Worm (Caenorhabditis elegans) whole organism, young adult: ENCODE results near the gene enri-2.

Experiments used
- B0261.1 ChIP-seq: sonication (generic microtip); optimal IDR thresholded peaks from 2 replicates; lab custom pipeline; 2016; ENCODE audit warnings: mild to moderate bottlenecking, missing genetic modification characterization, moderate library complexity, missing compliant biosample characterization
- Y56A3A.18 ChIP-seq: fragments of 200-800 bp; sonication (Bioruptor generic); IDR thresholded peaks from 2 replicates; pipeline ENCODE4 v1.3.6; 2022; ENCODE audit warnings: missing genetic modification reagents, missing genetic modification characterization, missing compliant biosample characterization
- Y79H2A.3 ChIP-seq: fragments of 200-800 bp; sonication (Bioruptor generic); conservative IDR thresholded peaks from 2 replicates; pipeline ENCODE4 v1.3.6; 2022; ENCODE audit warnings: missing genetic modification reagents, missing genetic modification characterization, missing compliant biosample characterization
- ZK185.1 ChIP-seq: sonication (generic microtip); optimal IDR thresholded peaks from 2 replicates; lab custom pipeline; 2016; ENCODE audit warnings: mild to moderate bottlenecking, missing genetic modification characterization, missing compliant biosample characterization; ENCODE audit not compliant: poor library complexity, severe bottlenecking
- ama-1 ChIP-seq, 3 experiments: fragments of 150-350 bp in 1 of 3; sonication (generic microtip) in 2 of 3; optimal IDR thresholded peaks; 2 replicates each; lab custom pipeline; 2014 to 2018; ENCODE audit warnings: missing biosample characterization in 2 of 3, missing genetic modification characterization in 2 of 3, missing genetic modification reagents in 2 of 3
- aptf-2 ChIP-seq: fragments of 200-800 bp; sonication (Bioruptor generic); conservative IDR thresholded peaks from 2 replicates; pipeline ENCODE4 v1.3.6; 2022; ENCODE audit warnings: missing genetic modification reagents, missing genetic modification characterization, missing compliant biosample characterization
- attf-3 ChIP-seq: fragments of 200-800 bp; sonication (Bioruptor generic); conservative IDR thresholded peaks from 2 replicates; pipeline ENCODE4 v1.3.6; 2022; ENCODE audit warnings: missing genetic modification reagents, missing genetic modification characterization, missing compliant biosample characterization
- bed-1 ChIP-seq: fragments of 200-800 bp; sonication (Bioruptor generic); IDR thresholded peaks from 2 replicates; pipeline ENCODE4 v1.3.6; 2022; ENCODE audit warnings: missing genetic modification reagents, missing genetic modification characterization, missing compliant biosample characterization
- ceh-100 ChIP-seq: fragments of 200-800 bp; sonication (Bioruptor generic); IDR thresholded peaks from 2 replicates; pipeline ENCODE4 v1.3.6; 2022; ENCODE audit warnings: missing genetic modification reagents, missing genetic modification characterization, missing compliant biosample characterization
- ceh-91 ChIP-seq: fragments of 200-800 bp; sonication (Bioruptor generic); IDR thresholded peaks from 2 replicates; pipeline ENCODE4 v1.3.6; 2022; ENCODE audit warnings: missing genetic modification reagents, missing genetic modification characterization, missing compliant biosample characterization
- egrh-3 ChIP-seq: fragments of 200-800 bp; sonication (Bioruptor generic); IDR thresholded peaks from 2 replicates; pipeline ENCODE4 v1.3.6; 2022; ENCODE audit warnings: missing genetic modification reagents, missing genetic modification characterization, missing compliant biosample characterization
- ets-4 ChIP-seq: fragments of 200-800 bp; sonication (Bioruptor generic); optimal IDR thresholded peaks from 2 replicates; lab custom pipeline; 2018; ENCODE audit warnings: mild to moderate bottlenecking, missing genetic modification characterization, missing compliant biosample characterization
- let-526 ChIP-seq: fragments of 200-800 bp; sonication (Bioruptor generic); IDR thresholded peaks from 2 replicates; pipeline ENCODE4 v1.3.6; 2022; ENCODE audit warnings: missing genetic modification reagents, missing genetic modification characterization, missing compliant biosample characterization
- let-607 ChIP-seq, 2 experiments: fragments of 200-800 bp in 1 of 2; sonication (Bioruptor generic) in 1 of 2; sonication (generic microtip) in 1 of 2; optimal IDR thresholded peaks; 2 replicates each; lab custom pipeline; 2016 to 2018; ENCODE audit warnings: mild to moderate bottlenecking in 2 of 2, missing compliant biosample characterization in 2 of 2, missing genetic modification characterization in 2 of 2, moderate library complexity in 2 of 2, missing genotype in 1 of 2
- lir-1 ChIP-seq: fragments of 200-800 bp; sonication (Bioruptor generic); conservative IDR thresholded peaks from 2 replicates; pipeline ENCODE4 v1.3.6; 2022; ENCODE audit warnings: missing genetic modification reagents, missing genetic modification characterization, missing compliant biosample characterization
- lsy-27 ChIP-seq: sonication (generic microtip); optimal IDR thresholded peaks from 2 replicates; lab custom pipeline; 2017; ENCODE audit warnings: missing genetic modification characterization, mild to moderate bottlenecking, missing compliant biosample characterization, antibody characterized with exemption, missing genotype, borderline replicate concordance; ENCODE audit not compliant: insufficient read depth
- madf-10 ChIP-seq: sonication (generic microtip); optimal IDR thresholded peaks from 2 replicates; lab custom pipeline; 2016; ENCODE audit warnings: mild to moderate bottlenecking, missing genetic modification characterization, missing compliant biosample characterization
- mel-28 ChIP-seq: sonication (generic microtip); optimal IDR thresholded peaks from 2 replicates; lab custom pipeline; 2016; ENCODE audit warnings: borderline replicate concordance, mild to moderate bottlenecking, missing genetic modification characterization, missing compliant biosample characterization
- nhr-90 ChIP-seq: sonication (generic microtip); optimal IDR thresholded peaks from 2 replicates; lab custom pipeline; 2016; ENCODE audit warnings: missing genotype, mild to moderate bottlenecking, missing genetic modification characterization, missing compliant biosample characterization
- pha-4 ChIP-seq: fragments of 150-350 bp; sonication (generic microtip); optimal IDR thresholded peaks from 2 replicates; lab custom pipeline; 2014; ENCODE audit warnings: missing biosample characterization, missing genetic modification reagents, missing genetic modification characterization
- rcor-1 ChIP-seq: fragments of 200-800 bp; sonication (Bioruptor generic); IDR thresholded peaks from 2 replicates; pipeline ENCODE4 v1.3.6; 2022; ENCODE audit warnings: missing genetic modification reagents, missing genetic modification characterization, missing compliant biosample characterization
- rpc-1 ChIP-seq, 2 experiments: fragments of 150-350 bp in 1 of 2; sonication (generic microtip) in 1 of 2; optimal IDR thresholded peaks; 2 replicates each; lab custom pipeline; 2014 to 2018; ENCODE audit warnings: missing biosample characterization in 1 of 2, missing genetic modification characterization in 1 of 2, missing genetic modification reagents in 1 of 2, missing genotype in 1 of 2
- sdz-38 ChIP-seq: sonication (generic microtip); optimal IDR thresholded peaks from 2 replicates; lab custom pipeline; 2016; ENCODE audit warnings: missing genotype, missing genetic modification characterization, missing compliant biosample characterization
- snpc-1.1 ChIP-seq: sonication (generic microtip); optimal IDR thresholded peaks from 2 replicates; lab custom pipeline; 2017; ENCODE audit warnings: missing genetic modification characterization, mild to moderate bottlenecking, missing compliant biosample characterization, antibody characterized with exemption, moderate library complexity, missing genotype, missing genetic modification reagents; ENCODE audit not compliant: insufficient read depth
- snpc-4 ChIP-seq, 5 experiments: fragments of 150-350 bp in 1 of 5; sonication (generic microtip) in 4 of 5; optimal IDR thresholded peaks; 2 replicates each; lab custom pipeline; 2014 to 2018; ENCODE audit warnings: missing genetic modification characterization in 5 of 5, missing biosample characterization in 3 of 5, antibody characterized with exemption in 2 of 5, mild to moderate bottlenecking in 2 of 5, missing compliant biosample characterization in 2 of 5, missing genotype in 2 of 5, moderate library complexity in 2 of 5, missing genetic modification reagents in 1 of 5
- tlf-1 ChIP-seq: fragments of 200-800 bp; sonication (Bioruptor generic); optimal IDR thresholded peaks from 2 replicates; lab custom pipeline; 2018; ENCODE audit warnings: mild to moderate bottlenecking, missing genetic modification characterization, missing compliant biosample characterization
- zfh-2 ChIP-seq: fragments of 200-800 bp; sonication (Bioruptor generic); conservative IDR thresholded peaks from 2 replicates; pipeline ENCODE4 v1.3.6; 2022; ENCODE audit warnings: missing genetic modification reagents, missing genetic modification characterization, missing compliant biosample characterization
- ztf-18 ChIP-seq: sonication (generic microtip); optimal IDR thresholded peaks from 2 replicates; lab custom pipeline; 2016; ENCODE audit warnings: missing genotype, mild to moderate bottlenecking, missing genetic modification characterization, missing compliant biosample characterization
- ztf-3 ChIP-seq: fragments of 200-800 bp; sonication (Bioruptor generic); optimal IDR thresholded peaks from 2 replicates; lab custom pipeline; 2018; ENCODE audit warnings: mild to moderate bottlenecking, missing genetic modification characterization, missing compliant biosample characterization
- ztf-6 ChIP-seq: fragments of 200-800 bp; sonication (Bioruptor generic); IDR thresholded peaks from 2 replicates; pipeline ENCODE4 v1.3.6; 2022; ENCODE audit warnings: missing genetic modification reagents, missing genetic modification characterization, missing compliant biosample characterization

The enri-2 gene

DNA sequence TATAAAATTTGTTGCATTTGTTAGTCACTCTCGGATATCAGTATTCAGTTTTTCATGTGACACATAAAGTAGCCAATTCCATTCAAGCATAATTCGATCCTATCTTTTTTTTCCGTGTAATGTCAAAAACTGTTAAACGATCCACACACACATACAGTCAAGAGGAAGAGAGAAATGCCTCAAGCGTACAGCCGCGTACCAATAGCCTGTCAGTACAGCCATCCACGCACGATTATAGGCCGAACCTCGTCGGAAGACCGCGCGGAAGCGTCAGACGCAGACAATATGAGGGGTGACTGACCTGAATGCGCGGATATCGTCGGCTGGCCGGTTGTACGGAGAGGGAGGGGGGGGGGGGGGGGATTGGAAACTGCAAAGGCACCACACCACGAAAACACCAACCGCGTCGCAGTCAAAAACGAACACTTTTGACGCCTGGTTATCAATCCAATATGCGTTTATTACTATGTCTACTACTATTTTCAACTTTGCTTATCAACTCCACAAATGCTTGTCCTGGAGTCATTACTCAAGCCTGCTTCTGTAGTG is 32.0 kb downstream of the enri-2 start, which contains the start of gene let-4:
let-4 (plus strand) TSS at position 357 of the 549 bp plus-strand sequence.
- TF ChIP-seq egrh-3 (GFP tag; lab: Robert Waterston, UW) (peak; percentile 55; the same call in 1 of the 2 replicates), nhr-90 (tag; lab: Kevin White, UChicago) (no peak), zfh-2 (GFP tag; lab: Robert Waterston, UW) (peak; percentile 80), ets-4 (GFP tag; lab: Kevin White, UChicago) (no peak), attf-3 (GFP tag; lab: Robert Waterston, UW) (no peak), madf-10 (tag; lab: Kevin White, UChicago) (no peak), ztf-6 (no peak), Y79H2A.3 (GFP tag; lab: Robert Waterston, UW) (no peak), lsy-27 (tag; lab: Kevin White, UChicago) (no peak), ztf-18 (tag; lab: Kevin White, UChicago) (no peak), ZK185.1 (tag; lab: Kevin White, UChicago) (no peak), Y56A3A.18 (GFP tag; lab: Robert Waterston, UW) (no peak), rpc-1 (optimal IDR thresholded peaks at IDR 0.05; lab: Kevin White, UChicago) (no peak), rpc-1 (tag; optimal IDR thresholded peaks at IDR 0.05; lab: Kevin White, UChicago) (no peak)

DNA sequence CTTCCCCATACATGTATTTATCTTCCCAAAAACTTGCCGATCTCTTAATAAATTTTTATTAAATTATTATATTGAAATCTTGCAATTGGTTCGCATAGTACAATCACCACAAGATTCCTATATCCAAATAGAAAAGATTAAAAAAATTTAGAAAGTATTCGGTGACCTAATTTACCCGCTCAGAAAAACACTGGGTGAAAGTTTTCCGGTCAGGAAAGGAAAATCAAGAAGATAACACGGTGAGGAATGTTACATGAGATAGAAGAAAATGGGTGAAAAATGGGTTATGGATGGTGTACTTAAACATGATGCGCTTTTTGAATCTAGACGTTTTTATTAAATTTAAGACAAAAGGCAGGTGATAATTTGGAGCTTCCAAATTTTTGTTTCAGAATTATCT is 35.2 kb downstream of the enri-2 start:
- TF ChIP-seq let-526 (no peak), sdz-38 (tag; lab: Kevin White, UChicago) (no peak), tlf-1 (no peak), pha-4 (tag; lab: Kevin White, UChicago) (no peak)
- TF ChIP-seq, all 124 proteins: peak for 0

DNA sequence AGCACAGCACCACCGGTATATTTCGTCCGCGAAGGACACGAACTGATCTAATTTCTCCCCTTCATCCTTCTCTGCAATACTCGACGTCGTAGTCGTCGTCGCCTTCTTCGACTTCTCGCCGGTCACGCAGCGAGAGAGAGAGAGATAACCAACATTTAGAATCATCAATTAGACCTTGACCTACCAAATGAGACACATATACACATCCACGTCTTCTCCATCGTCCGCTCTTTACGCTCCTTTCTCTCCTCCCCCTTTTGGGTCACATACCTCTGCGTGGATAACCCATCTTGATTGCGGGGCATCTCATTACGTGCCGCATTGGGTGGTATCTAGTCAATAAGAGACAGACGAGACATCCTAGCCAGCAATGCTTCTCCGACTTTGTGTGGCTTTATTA is 35.8 kb downstream of the enri-2 start, which contains the start of gene sym-1:
sym-1 (plus strand) TSS at position 194 of the 400 bp plus-strand sequence.
- TF ChIP-seq mel-28 (tag; lab: Kevin White, UChicago): no peak
- TF ChIP-seq aptf-2 (GFP tag; lab: Robert Waterston, UW): no peak
- no peak for TF ChIP-seq ama-1 (optimal IDR thresholded peaks at IDR 0.05; lab: Kevin White, UChicago)
- TF ChIP-seq ama-1 (GFP tag; optimal IDR thresholded peaks at IDR 0.05; lab: Kevin White, UChicago): no peak
- no peak for TF ChIP-seq lir-1
- no peak for TF ChIP-seq snpc-4 (GFP tag; optimal IDR thresholded peaks at IDR 0.05; lab: Kevin White, UChicago)
- TF ChIP-seq snpc-4 (tag; optimal IDR thresholded peaks at IDR 0.05; lab: Kevin White, UChicago): no peak
- no peak for TF ChIP-seq ceh-91 (GFP tag; lab: Robert Waterston, UW)
- TF ChIP-seq zfh-2 (GFP tag; lab: Robert Waterston, UW): peak; percentile 36; the same call in 1 of the 2 replicates
- no peak for TF ChIP-seq rcor-1
- TF ChIP-seq bed-1 (GFP tag; lab: Robert Waterston, UW): no peak
- TF ChIP-seq, all 124 proteins: peak for 1

DNA sequence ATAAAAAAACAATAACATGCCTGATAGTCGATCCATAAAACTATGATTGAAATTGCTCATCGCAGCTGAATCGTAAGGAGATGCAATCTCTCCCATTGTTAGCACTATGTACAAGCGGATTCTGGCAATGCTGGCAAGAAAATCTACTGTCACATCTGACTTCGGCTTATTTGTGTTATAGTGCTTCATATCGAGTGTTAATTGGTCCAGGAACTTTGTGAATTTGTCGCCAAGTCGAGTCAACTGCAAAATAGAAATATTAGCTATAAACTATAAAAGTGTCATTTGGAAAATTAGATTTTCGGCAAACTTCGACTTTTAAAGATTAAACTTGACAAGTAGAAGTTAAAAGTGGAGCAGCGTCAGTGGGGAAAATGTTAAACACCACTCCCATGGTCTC is 38.7 kb downstream of the enri-2 start:
- TF ChIP-seq B0261.1 (tag; lab: Kevin White, UChicago) (no peak), let-607 (tag; optimal IDR thresholded peaks at IDR 0.05; lab: Kevin White, UChicago) (no peak), snpc-1.1 (tag; lab: Kevin White, UChicago) (no peak), ceh-100 (GFP tag; lab: Robert Waterston, UW) (no peak), ztf-3 (GFP tag; lab: Kevin White, UChicago) (no peak)
